Fruit fly (Drosophila melanogaster): ENCODE data around the gene pigeon.

Gene pigeon

DNA sequence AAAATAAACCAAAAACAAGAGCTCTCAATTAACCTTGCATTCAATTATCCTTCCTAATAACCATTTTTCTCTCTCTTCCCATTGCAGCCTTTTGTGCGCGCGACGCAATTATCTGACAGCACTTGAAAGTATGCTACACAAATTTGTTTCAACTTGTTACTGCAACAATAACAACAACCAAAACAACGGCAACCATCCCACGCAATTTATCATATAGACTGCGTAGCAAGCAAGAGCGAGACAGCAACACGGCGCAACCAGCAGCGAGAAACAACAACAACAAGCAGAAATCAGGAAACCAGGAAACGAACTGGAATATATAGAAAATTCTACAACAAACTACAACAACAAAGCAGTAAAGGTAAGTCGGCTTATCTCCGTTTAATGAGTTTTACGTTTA lies 19.8 kb upstream of the pigeon start:
- TF ChIP-seq kay (GFP tag; ENCODE audit: borderline replicate concordance), result no peak
- no peak for TF ChIP-seq tj (GFP tag; optimal IDR thresholded peaks at IDR 0.05)
- TF ChIP-seq CG12768 (GFP tag; optimal IDR thresholded peaks at IDR 0.05), result no peak
- no peak for TF ChIP-seq CG1620 (GFP tag; optimal IDR thresholded peaks at IDR 0.05)
- TF ChIP-seq bab1 (GFP tag; optimal IDR thresholded peaks at IDR 0.05), result peak; percentile 54
- peak; percentile 48 for TF ChIP-seq pad (GFP tag; optimal IDR thresholded peaks at IDR 0.05)
- no peak for TF ChIP-seq cic (GFP tag; optimal IDR thresholded peaks at IDR 0.05)
- no peak for TF ChIP-seq Crg-1 (GFP tag; optimal IDR thresholded peaks at IDR 0.05)

DNA sequence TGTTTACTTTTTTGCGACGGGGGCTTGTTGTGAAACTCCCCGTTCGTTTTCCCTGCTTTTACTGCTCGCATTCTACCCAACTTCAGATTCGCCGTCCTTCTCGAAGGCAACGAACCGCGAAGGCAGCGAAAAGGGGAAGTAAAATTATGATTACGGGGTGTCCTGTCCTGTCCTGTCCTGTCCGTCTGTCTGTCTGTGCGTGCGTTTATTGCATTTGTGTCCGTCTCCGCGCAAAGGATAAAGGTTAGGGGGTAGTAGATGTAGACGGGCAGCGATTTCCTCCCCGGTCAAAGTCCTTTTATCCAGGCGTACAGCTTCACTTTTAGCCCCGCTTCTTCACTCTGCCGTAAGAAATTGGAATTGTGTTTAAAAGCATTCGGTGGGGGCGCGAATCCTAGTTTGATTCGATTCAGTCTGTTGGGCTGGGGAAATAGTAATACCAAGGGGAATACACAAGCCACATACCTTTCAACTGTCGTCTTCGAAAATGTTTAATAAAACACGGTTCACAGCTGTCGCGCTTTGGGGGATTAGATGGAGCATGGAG lies 18.6 kb upstream of the pigeon start:
- no peak for TF ChIP-seq cic (GFP tag; optimal IDR thresholded peaks at IDR 0.05)
- TF ChIP-seq CG7045 (GFP tag; optimal IDR thresholded peaks at IDR 0.05), result no peak
- TF ChIP-seq Crg-1 (GFP tag; optimal IDR thresholded peaks at IDR 0.05), result no peak
- TF ChIP-seq cnc (optimal IDR thresholded peaks at IDR 0.05), result no peak
- no peak for TF ChIP-seq ovo (GFP tag; optimal IDR thresholded peaks at IDR 0.05)
- TF ChIP-seq CG33017 (tag; optimal IDR thresholded peaks at IDR 0.05), result no peak

DNA sequence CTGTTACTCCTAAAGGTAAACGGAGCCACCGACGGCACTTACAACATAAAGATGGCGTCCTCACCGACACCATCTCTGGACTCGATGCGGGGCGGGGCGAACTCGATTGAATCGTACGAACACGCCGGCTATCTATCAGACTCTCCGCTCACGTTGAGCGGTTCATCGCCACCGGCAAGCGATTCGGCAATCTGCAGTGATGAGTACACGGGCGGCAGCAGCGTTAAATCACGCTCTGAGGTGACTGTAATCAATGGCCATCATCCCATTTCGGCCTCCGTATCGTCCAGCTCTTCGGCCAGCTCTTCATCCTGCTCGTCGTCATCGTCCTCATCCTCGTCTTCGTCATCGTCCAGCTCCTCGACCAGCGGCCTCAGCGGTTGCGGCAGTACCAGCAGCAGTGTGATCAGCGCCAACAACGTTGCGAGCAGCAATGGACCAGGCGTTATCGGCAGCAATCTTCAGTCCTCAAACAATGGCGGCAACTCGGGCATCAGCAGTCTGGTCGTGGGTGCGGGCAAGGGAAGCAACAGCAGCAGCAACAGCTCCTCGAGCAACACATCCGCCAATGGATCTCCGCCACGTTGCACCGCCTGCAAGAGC lies 17.6 kb upstream of the pigeon start:
- TF ChIP-seq Hr96 (GFP tag; optimal IDR thresholded peaks at IDR 0.05), result no peak
- no peak for TF ChIP-seq CG1620 (GFP tag; optimal IDR thresholded peaks at IDR 0.05)
- TF ChIP-seq CG14711 (tag; optimal IDR thresholded peaks at IDR 0.05), result no peak
- TF ChIP-seq cnc (optimal IDR thresholded peaks at IDR 0.05), result no peak
- TF ChIP-seq kay (GFP tag; ENCODE audit: borderline replicate concordance), result no peak

DNA sequence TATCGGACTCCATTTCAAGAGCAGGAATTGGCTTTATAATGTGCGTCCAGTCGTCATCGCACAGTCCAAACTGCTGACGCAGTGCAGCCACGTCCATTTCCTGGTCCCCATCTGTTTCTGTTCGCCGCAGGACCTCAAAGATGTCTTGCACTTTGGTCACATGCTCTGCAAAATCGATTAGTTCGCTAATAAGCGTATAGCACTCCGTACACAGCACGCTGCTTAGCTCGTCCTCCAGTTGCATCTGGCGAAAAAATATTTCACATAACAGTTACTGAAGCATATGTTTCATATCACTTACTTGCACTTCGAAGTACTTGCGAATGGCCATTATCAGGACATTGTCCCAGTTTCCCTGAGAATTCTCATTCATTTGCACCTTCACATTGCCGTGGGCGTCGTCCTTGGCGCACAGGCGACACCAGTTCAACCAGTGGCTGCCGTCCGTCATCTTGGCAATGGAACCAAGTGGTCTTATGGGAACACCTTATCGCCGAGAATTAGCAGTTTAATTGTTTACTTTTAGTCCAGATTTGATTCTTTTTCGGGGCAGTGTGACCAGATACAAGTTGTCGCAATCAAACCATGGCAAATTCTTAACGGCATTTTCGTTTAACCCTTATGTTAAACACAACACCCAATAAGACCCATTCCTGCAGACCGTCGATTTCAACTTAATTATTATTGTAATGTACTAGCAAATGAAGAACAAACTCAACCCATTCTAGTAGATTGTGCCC lies 4.5 kb upstream of the pigeon start, which contains the start of gene CG17568:
TSS of gene CG17568 (minus strand) at position 550 of the 740 bp plus-strand sequence.
- TF ChIP-seq cic (GFP tag; optimal IDR thresholded peaks at IDR 0.05) (no peak), bab1 (GFP tag; optimal IDR thresholded peaks at IDR 0.05) (peak; percentile 1)

dm6 chr2L:19182710-19183109 lies 3.1 kb upstream of the pigeon start, which contains the start of gene CG42688:
TSS of gene CG42688 (minus strand) at chr2L:19182810.
- TF ChIP-seq CG7045 (GFP tag; optimal IDR thresholded peaks at IDR 0.05), result no peak
- no peak for TF ChIP-seq Mnt (GFP tag; optimal IDR thresholded peaks at IDR 0.05)
- no peak for TF ChIP-seq CG1620 (GFP tag; optimal IDR thresholded peaks at IDR 0.05)
- no peak for TF ChIP-seq CG14711 (tag; optimal IDR thresholded peaks at IDR 0.05)
- TF ChIP-seq bab1 (GFP tag; optimal IDR thresholded peaks at IDR 0.05), result no peak
- TF ChIP-seq Crg-1 (GFP tag; optimal IDR thresholded peaks at IDR 0.05), result no peak
- no peak for TF ChIP-seq pad (GFP tag; optimal IDR thresholded peaks at IDR 0.05)

dm6 chr2L:19183687-19184086 lies 2.2 kb upstream of the pigeon start, which contains the start of gene CG46059:
TSS of gene CG46059 (minus strand) at chr2L:19183787.
- TF ChIP-seq Clk (GFP tag; optimal IDR thresholded peaks at IDR 0.05), result no peak

dm6 chr2L:19190195-19190594 lies 4.4 kb downstream of the pigeon start, which contains the start of gene drl:
TSS of gene drl (plus strand) at chr2L:19190342.
- TF ChIP-seq CG14711 (tag; optimal IDR thresholded peaks at IDR 0.05), result peak; percentile 19
- TF ChIP-seq bab1 (GFP tag; optimal IDR thresholded peaks at IDR 0.05), result peak; percentile 8
- peak; percentile 74 for TF ChIP-seq tj (GFP tag; optimal IDR thresholded peaks at IDR 0.05)
- peak; percentile 36 for TF ChIP-seq CG11617 (GFP tag; optimal IDR thresholded peaks at IDR 0.05)
- TF ChIP-seq CG7101 (tag; optimal IDR thresholded peaks at IDR 0.05), result peak; percentile 13
- TF ChIP-seq cic (GFP tag; optimal IDR thresholded peaks at IDR 0.05), result peak; percentile 27
- peak; percentile 22 for TF ChIP-seq CG7045 (GFP tag; optimal IDR thresholded peaks at IDR 0.05)
- TF ChIP-seq kay (GFP tag; ENCODE audit: borderline replicate concordance), result no peak
- TF ChIP-seq Crg-1 (GFP tag; optimal IDR thresholded peaks at IDR 0.05), result no peak
- peak; percentile 4 for TF ChIP-seq Mnt (GFP tag; optimal IDR thresholded peaks at IDR 0.05)
- TF ChIP-seq CG1620 (GFP tag; optimal IDR thresholded peaks at IDR 0.05), result peak; percentile 14
- peak; percentile 33 for TF ChIP-seq CG33017 (tag; optimal IDR thresholded peaks at IDR 0.05)
- TF ChIP-seq toe (GFP tag; optimal IDR thresholded peaks at IDR 0.05), result no peak
- peak; percentile 35 for TF ChIP-seq CG12768 (GFP tag; optimal IDR thresholded peaks at IDR 0.05)
- peak; percentile 3 for TF ChIP-seq pad (GFP tag; optimal IDR thresholded peaks at IDR 0.05)
- no peak for TF ChIP-seq ovo (GFP tag; optimal IDR thresholded peaks at IDR 0.05)
- TF ChIP-seq Hr96 (GFP tag; optimal IDR thresholded peaks at IDR 0.05), result peak; percentile 18

All from whole organism, adult.